Fruit fly (Drosophila melanogaster) whole organism, embryonic: Measurements from ENCODE around the gene CG9522.
A peak's percentile ranks its signal among the peaks of the same experiment; 100 is the strongest.

Experiments used
- Ada2b ChIP-seq: fragments of 200-800 bp; sonication (Bioruptor generic); IDR thresholded peaks from 2 replicates; pipeline ENCODE4 v1.3.6; 2022; ENCODE audit warnings: missing biosample characterization, missing genetic modification characterization
- Bdp1 ChIP-seq: fragments of 200-800 bp; sonication (Bioruptor generic); optimal IDR thresholded peaks from 3 replicates; lab custom pipeline; 2016; ENCODE audit warnings: missing biosample characterization, missing genetic modification characterization
- C15 ChIP-seq: fragments of 200-800 bp; sonication (Bioruptor generic); IDR thresholded peaks from 3 replicates; pipeline ENCODE4 v1.3.6; 2022; ENCODE audit warnings: missing biosample characterization, missing genetic modification characterization
- CG10147 ChIP-seq: fragments of 200-800 bp; sonication (Bioruptor generic); optimal IDR thresholded peaks from 2 replicates; lab custom pipeline; 2019; ENCODE audit warnings: missing biosample characterization, mild to moderate bottlenecking, missing genetic modification characterization, moderate library complexity
- CG10431 ChIP-seq: fragments of 200-800 bp; sonication (Bioruptor generic); optimal IDR thresholded peaks from 3 replicates; lab custom pipeline; 2018; ENCODE audit warnings: missing biosample characterization, mild to moderate bottlenecking, missing genetic modification characterization
- CG10654 ChIP-seq: fragments of 200-800 bp; sonication (Bioruptor generic); optimal IDR thresholded peaks from 2 replicates; lab custom pipeline; 2016; ENCODE audit warnings: missing biosample characterization, missing genetic modification characterization
- CG11093 ChIP-seq: fragments of 200-800 bp; sonication (Bioruptor generic); IDR thresholded peaks from 3 replicates; pipeline ENCODE4 v1.3.6; 2022; ENCODE audit warnings: missing biosample characterization, missing genetic modification characterization
- CG12219 ChIP-seq: fragments of 200-800 bp; sonication (Bioruptor generic); optimal IDR thresholded peaks from 3 replicates; lab custom pipeline; 2018; ENCODE audit warnings: missing biosample characterization, mild to moderate bottlenecking, missing genetic modification characterization
- CG12299 ChIP-seq: fragments of 200-800 bp; sonication (Bioruptor generic); optimal IDR thresholded peaks from 2 replicates; lab custom pipeline; 2018; ENCODE audit warnings: missing biosample characterization, mild to moderate bottlenecking, missing genetic modification characterization
- CG12942 ChIP-seq: fragments of 200-800 bp; sonication (Bioruptor generic); optimal IDR thresholded peaks from 3 replicates; lab custom pipeline; 2016; ENCODE audit warnings: missing biosample characterization, missing genetic modification characterization
- CG14050 ChIP-seq: fragments of 200-800 bp; sonication (Bioruptor generic); IDR thresholded peaks from 3 replicates; pipeline ENCODE4 v1.3.6; 2022; ENCODE audit warnings: missing biosample characterization, missing genetic modification characterization
- CG16779 ChIP-seq: fragments of 200-800 bp; sonication (Bioruptor generic); IDR thresholded peaks from 2 replicates; pipeline ENCODE4 v1.3.6; 2022; ENCODE audit warnings: missing biosample characterization, missing genetic modification characterization
- CG17186 ChIP-seq: fragments of 200-800 bp; sonication (Bioruptor generic); optimal IDR thresholded peaks from 3 replicates; lab custom pipeline; 2017; ENCODE audit warnings: missing biosample characterization, missing genetic modification reagents, missing genetic modification characterization
- CG17385 ChIP-seq: fragments of 200-800 bp; sonication (Bioruptor generic); optimal IDR thresholded peaks from 3 replicates; lab custom pipeline; 2018; ENCODE audit warnings: missing biosample characterization, mild to moderate bottlenecking, missing genetic modification characterization
- CG1792 ChIP-seq: fragments of 200-800 bp; sonication (Bioruptor generic); optimal IDR thresholded peaks from 2 replicates; lab custom pipeline; 2016; ENCODE audit warnings: missing biosample characterization, missing genetic modification characterization
- CG2120 ChIP-seq: fragments of 200-800 bp; sonication (Bioruptor generic); optimal IDR thresholded peaks from 3 replicates; lab custom pipeline; 2016; ENCODE audit warnings: missing biosample characterization, missing genetic modification characterization
- CG30020 ChIP-seq: fragments of 200-800 bp; optimal IDR thresholded peaks from 2 replicates; lab custom pipeline; 2019; ENCODE audit warnings: missing biosample characterization, mild to moderate bottlenecking, missing genetic modification characterization, moderate library complexity
- CG31365 ChIP-seq: fragments of 200-800 bp; sonication (Bioruptor generic); optimal IDR thresholded peaks from 2 replicates; lab custom pipeline; 2018; ENCODE audit warnings: missing biosample characterization, mild to moderate bottlenecking, missing genetic modification characterization
- CG4282 ChIP-seq: fragments of 200-800 bp; sonication (Bioruptor generic); optimal IDR thresholded peaks from 2 replicates; lab custom pipeline; 2016; ENCODE audit warnings: missing biosample characterization, missing genetic modification characterization
- CG4424 ChIP-seq: fragments of 200-800 bp; sonication (Bioruptor generic); optimal IDR thresholded peaks from 3 replicates; lab custom pipeline; 2016; ENCODE audit warnings: missing biosample characterization, missing genetic modification characterization
- CG5953 ChIP-seq: fragments of 200-800 bp; sonication (Bioruptor generic); IDR thresholded peaks from 2 replicates; pipeline ENCODE4 v1.3.6; 2022; ENCODE audit warnings: missing biosample characterization, missing genetic modification characterization
- CG6683 ChIP-seq: fragments of 200-800 bp; sonication (Bioruptor generic); optimal IDR thresholded peaks from 2 replicates; lab custom pipeline; 2017; ENCODE audit warnings: missing biosample characterization, mild to moderate bottlenecking, missing genetic modification characterization, missing genetic modification reagents
- CG9437 ChIP-seq: fragments of 200-800 bp; sonication (Bioruptor generic); optimal IDR thresholded peaks from 2 replicates; lab custom pipeline; 2018; ENCODE audit warnings: missing biosample characterization, mild to moderate bottlenecking, missing genetic modification characterization
- D19A ChIP-seq: fragments of 200-800 bp; optimal IDR thresholded peaks from 3 replicates; lab custom pipeline; 2019; ENCODE audit warnings: missing biosample characterization, mild to moderate bottlenecking, missing genetic modification characterization, moderate library complexity
- Dref ChIP-seq: fragments of 200-800 bp; sonication (Bioruptor generic); IDR thresholded peaks from 2 replicates; pipeline ENCODE4 v1.3.6; 2022; ENCODE audit warnings: missing biosample characterization, missing genetic modification characterization
- Fer3 ChIP-seq: fragments of 200-800 bp; sonication (Bioruptor generic); optimal IDR thresholded peaks from 2 replicates; lab custom pipeline; 2018; ENCODE audit warnings: missing biosample characterization, mild to moderate bottlenecking, missing genetic modification characterization, moderate library complexity
- HLH4C ChIP-seq: fragments of 200-800 bp; sonication (Bioruptor generic); IDR thresholded peaks from 3 replicates; pipeline ENCODE4 v1.3.6; 2022; ENCODE audit warnings: missing biosample characterization, missing genetic modification characterization; ENCODE audit not compliant: partially characterized antibody
- Hr3 ChIP-seq: fragments of 200-800 bp; sonication (Bioruptor generic); optimal IDR thresholded peaks from 3 replicates; lab custom pipeline; 2016; ENCODE audit warnings: missing biosample characterization, missing genetic modification characterization
- Lpt ChIP-seq: fragments of >200 bp; optimal IDR thresholded peaks from 2 replicates; lab custom pipeline; 2018; ENCODE audit warnings: missing biosample characterization, missing genetic modification characterization
- MBD-R2 ChIP-seq: fragments of 200-800 bp; sonication (Bioruptor generic); IDR thresholded peaks from 2 replicates; pipeline ENCODE4 v1.3.6; 2022; ENCODE audit warnings: missing biosample characterization, missing genetic modification characterization
- MESR4 ChIP-seq: fragments of 200-800 bp; sonication (Bioruptor generic); optimal IDR thresholded peaks from 2 replicates; lab custom pipeline; 2018; ENCODE audit warnings: missing biosample characterization, mild to moderate bottlenecking, missing genetic modification characterization, moderate library complexity
- Myb ChIP-seq: fragments of 200-800 bp; sonication (Bioruptor generic); optimal IDR thresholded peaks from 2 replicates; lab custom pipeline; 2016; ENCODE audit warnings: missing biosample characterization, missing genetic modification characterization
- Oli ChIP-seq: fragments of 200-800 bp; sonication (Bioruptor generic); optimal IDR thresholded peaks from 2 replicates; lab custom pipeline; 2018; ENCODE audit warnings: missing biosample characterization, mild to moderate bottlenecking, missing genetic modification characterization, moderate library complexity
- Rfx ChIP-seq: fragments of 200-800 bp; sonication (Bioruptor generic); IDR thresholded peaks from 2 replicates; pipeline ENCODE4 v1.3.6; 2022; ENCODE audit warnings: missing biosample characterization, missing genetic modification characterization
- Sin3A ChIP-seq: fragments of >200 bp; optimal IDR thresholded peaks from 2 replicates; lab custom pipeline; 2018
- Ssrp ChIP-seq: fragments of 200-800 bp; sonication (Bioruptor generic); optimal IDR thresholded peaks from 2 replicates; lab custom pipeline; 2018; ENCODE audit warnings: missing biosample characterization, mild to moderate bottlenecking, missing genetic modification characterization, moderate library complexity
- abd-A ChIP-seq: fragments of 200-800 bp; sonication (Bioruptor generic); optimal IDR thresholded peaks from 3 replicates; lab custom pipeline; 2019; ENCODE audit warnings: missing biosample characterization, mild to moderate bottlenecking, missing genetic modification characterization, moderate library complexity
- ara ChIP-seq: fragments of 200-800 bp; sonication (Bioruptor generic); IDR thresholded peaks from 2 replicates; pipeline ENCODE4 v1.3.6; 2022; ENCODE audit warnings: missing biosample characterization, missing genetic modification characterization
- bowl ChIP-seq: fragments of 200-800 bp; sonication (Bioruptor generic); IDR thresholded peaks from 2 replicates; pipeline ENCODE4 v1.3.6; 2022; ENCODE audit warnings: missing biosample characterization, missing genetic modification characterization
- cwo ChIP-seq: fragments of 200-800 bp; sonication (Bioruptor generic); optimal IDR thresholded peaks from 3 replicates; lab custom pipeline; 2017; ENCODE audit warnings: missing biosample characterization, missing genetic modification characterization, mild to moderate bottlenecking, moderate library complexity, missing genetic modification reagents
- danr ChIP-seq: fragments of 200-800 bp; sonication (Bioruptor generic); IDR thresholded peaks from 2 replicates; pipeline ENCODE4 v1.3.6; 2022; ENCODE audit warnings: missing biosample characterization, missing genetic modification characterization
- fd64A ChIP-seq: fragments of 200-800 bp; sonication (Bioruptor generic); optimal IDR thresholded peaks from 3 replicates; lab custom pipeline; 2018; ENCODE audit warnings: missing biosample characterization, mild to moderate bottlenecking, missing genetic modification characterization
- mirr ChIP-seq: fragments of 200-800 bp; sonication (Bioruptor generic); optimal IDR thresholded peaks from 3 replicates; lab custom pipeline; 2018; ENCODE audit warnings: missing biosample characterization, mild to moderate bottlenecking, missing genetic modification characterization
- nmo ChIP-seq: fragments of 200-800 bp; sonication (Bioruptor generic); optimal IDR thresholded peaks from 2 replicates; lab custom pipeline; 2018; ENCODE audit warnings: missing biosample characterization, mild to moderate bottlenecking, missing genetic modification characterization, moderate library complexity
- nom ChIP-seq: fragments of 200-800 bp; sonication (Bioruptor generic); optimal IDR thresholded peaks from 2 replicates; lab custom pipeline; 2017; ENCODE audit warnings: missing biosample characterization, missing genetic modification characterization, mild to moderate bottlenecking, moderate library complexity, missing genetic modification reagents
- phol ChIP-seq: fragments of 200-800 bp; sonication (Bioruptor generic); optimal IDR thresholded peaks from 3 replicates; lab custom pipeline; 2018; ENCODE audit warnings: missing biosample characterization, mild to moderate bottlenecking, missing genetic modification characterization, moderate library complexity
- row ChIP-seq: fragments of 200-800 bp; sonication (Bioruptor generic); IDR thresholded peaks from 3 replicates; pipeline ENCODE4 v1.3.6; 2022; ENCODE audit warnings: missing biosample characterization, missing genetic modification characterization
- salm ChIP-seq: fragments of 200-800 bp; sonication (Bioruptor generic); optimal IDR thresholded peaks from 2 replicates; lab custom pipeline; 2018; ENCODE audit warnings: missing biosample characterization, mild to moderate bottlenecking, missing genetic modification characterization
- usp ChIP-seq: fragments of >200 bp; optimal IDR thresholded peaks from 2 replicates; lab custom pipeline; 2017; ENCODE audit warnings: missing biosample characterization, missing genetic modification characterization
- vvl ChIP-seq: fragments of 200-800 bp; sonication (Bioruptor generic); IDR thresholded peaks from 2 replicates; pipeline ENCODE4 v1.3.6; 2022; ENCODE audit warnings: missing biosample characterization, missing genetic modification characterization
- zen ChIP-seq: fragments of 200-800 bp; sonication (Bioruptor generic); optimal IDR thresholded peaks from 3 replicates; lab custom pipeline; 2018; ENCODE audit warnings: missing biosample characterization, mild to moderate bottlenecking, missing genetic modification characterization, moderate library complexity

CG9522 gene

DNA sequence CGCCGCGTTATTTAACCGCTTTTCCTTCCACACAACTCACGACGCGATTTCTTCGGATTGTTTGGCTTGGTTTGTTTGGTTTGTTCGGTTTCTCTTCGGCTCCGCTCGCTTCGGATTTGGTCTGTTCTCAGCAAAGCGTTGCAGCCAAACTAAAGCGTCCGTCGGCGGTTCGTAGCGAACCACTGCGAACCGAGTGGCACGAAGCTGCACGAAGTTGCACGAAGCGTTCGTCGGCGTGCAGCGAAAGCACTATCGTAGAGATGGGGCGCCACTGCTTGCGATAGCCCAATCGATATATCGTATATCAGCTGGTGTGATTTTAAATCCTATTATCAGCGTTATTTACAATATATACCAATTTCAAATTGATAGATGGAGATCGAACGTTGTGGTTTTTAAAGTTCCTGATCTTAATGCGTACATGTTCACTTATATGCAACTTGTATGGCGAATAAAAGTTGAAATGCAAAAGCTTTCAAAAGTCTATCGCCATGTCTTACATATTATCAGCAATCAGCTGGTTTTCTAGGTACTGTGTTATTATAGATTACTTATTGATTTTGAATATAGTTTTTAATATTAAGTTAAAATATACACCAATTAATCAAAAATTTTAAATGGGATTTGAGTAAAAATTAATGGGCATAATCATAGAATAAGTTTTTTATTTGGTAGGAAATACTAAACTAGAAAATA, 22.5 kb downstream of the CG9522 start, which contains the start of gene rut (continued):
- no peak for TF ChIP-seq bowl (GFP tag; lab: Robert Waterston, UW)
- TF ChIP-seq vvl (GFP tag; lab: Robert Waterston, UW), result peak; percentile 41
- TF ChIP-seq fd64A (GFP tag; lab: Kevin White, UChicago), result no peak
- no peak for TF ChIP-seq cwo
- TF ChIP-seq CG6683 (GFP tag; lab: Kevin White, UChicago), result no peak
- no peak for TF ChIP-seq Sin3A (lab: Kevin White, UChicago)
- TF ChIP-seq CG12299 (tag; lab: Kevin White, UChicago), result no peak
- TF ChIP-seq Ssrp (tag; lab: Kevin White, UChicago), result no peak
- no peak for TF ChIP-seq D19A (tag; lab: Kevin White, UChicago)
- TF ChIP-seq phol (tag; lab: Kevin White, UChicago), result peak; percentile 1
- TF ChIP-seq CG4424 (GFP tag; lab: Kevin White, UChicago), result no peak
- TF ChIP-seq Fer3 (tag; lab: Kevin White, UChicago), result no peak
- no peak for TF ChIP-seq CG10431 (GFP tag; lab: Kevin White, UChicago)
- TF ChIP-seq HLH4C (GFP tag; lab: Robert Waterston, UW), result peak; percentile 93
- peak; percentile 43; the same call in 1 of the 2 replicates for TF ChIP-seq MBD-R2
- peak; percentile 4 for TF ChIP-seq MESR4 (GFP tag; lab: Kevin White, UChicago)
- no peak for TF ChIP-seq zen (tag; lab: Kevin White, UChicago)
- no peak for TF ChIP-seq Hr3 (GFP tag; lab: Kevin White, UChicago)
- TF ChIP-seq row, result peak; percentile 89
- TF ChIP-seq mirr, result no peak
- TF ChIP-seq salm (tag; lab: Kevin White, UChicago), result no peak
- TF ChIP-seq Lpt (GFP tag; lab: Kevin White, UChicago), result no peak
- peak; percentile 32 for TF ChIP-seq CG2120 (GFP tag; lab: Kevin White, UChicago)
- no peak for TF ChIP-seq abd-A (tag; lab: Kevin White, UChicago)
- TF ChIP-seq CG17186 (GFP tag; lab: Kevin White, UChicago), result no peak
- TF ChIP-seq CG31365, result no peak
- no peak for TF ChIP-seq CG14050 (GFP tag; lab: Robert Waterston, UW)
- no peak for TF ChIP-seq usp (GFP tag; lab: Kevin White, UChicago)
- no peak; the same call in 1 of the 2 replicates for TF ChIP-seq CG16779 (GFP tag; lab: Robert Waterston, UW)
- no peak for TF ChIP-seq Oli (tag; lab: Kevin White, UChicago)
- TF ChIP-seq CG10147, result no peak
- peak; percentile 69 for TF ChIP-seq Rfx
- TF ChIP-seq CG9437 (GFP tag; lab: Kevin White, UChicago), result no peak
- no peak for TF ChIP-seq CG11093 (GFP tag; lab: Robert Waterston, UW)
- TF ChIP-seq CG5953 (GFP tag; lab: Robert Waterston, UW), result no peak
- no peak for TF ChIP-seq CG17385 (GFP tag; lab: Kevin White, UChicago)
- TF ChIP-seq Bdp1 (GFP tag; lab: Kevin White, UChicago), result no peak
- no peak for TF ChIP-seq CG12942 (GFP tag; lab: Kevin White, UChicago)
- no peak for TF ChIP-seq CG1792 (GFP tag; lab: Kevin White, UChicago)
- no peak for TF ChIP-seq CG10654 (GFP tag; lab: Kevin White, UChicago)
- TF ChIP-seq C15, result no peak
- TF ChIP-seq CG4282 (GFP tag; lab: Kevin White, UChicago), result no peak
- TF ChIP-seq nmo (GFP tag; lab: Kevin White, UChicago), result peak; percentile 4
- TF ChIP-seq Myb (GFP tag; lab: Kevin White, UChicago), result peak; percentile 67
- TF ChIP-seq CG30020 (tag; lab: Kevin White, UChicago), result no peak
- peak; percentile 11 for TF ChIP-seq nom (GFP tag; lab: Kevin White, UChicago)
- TF ChIP-seq Dref (GFP tag; lab: Robert Waterston, UW), result peak; percentile 63
- no peak for TF ChIP-seq danr (GFP tag; lab: Robert Waterston, UW)
- TF ChIP-seq ara (GFP tag; lab: Robert Waterston, UW), result 0 out of 2 replicates have a peak, but pooled peaks have one; percentile 19
- no peak for TF ChIP-seq Ada2b (GFP tag; lab: Robert Waterston, UW)
- TF ChIP-seq CG12219, result no peak
